Fruit fly (Drosophila melanogaster) whole organism, embryonic: ENCODE data around the gene NetB.

ENCODE experiments used
- ATbp ChIP-seq: fragments of 200-800 bp; sonication (Bioruptor generic); optimal IDR thresholded peaks from 2 replicates; lab custom pipeline; 2017; ENCODE audit warnings: missing biosample characterization, mild to moderate bottlenecking, missing genetic modification characterization, missing genetic modification reagents
- B-H2 ChIP-seq: fragments of 200-800 bp; sonication (Bioruptor generic); optimal IDR thresholded peaks from 2 replicates; lab custom pipeline; 2018; ENCODE audit warnings: missing biosample characterization, mild to moderate bottlenecking, missing genetic modification characterization
- CG12071 ChIP-seq: fragments of 200-800 bp; sonication (Bioruptor generic); optimal IDR thresholded peaks from 3 replicates; lab custom pipeline; 2018; ENCODE audit warnings: missing biosample characterization, mild to moderate bottlenecking, missing genetic modification characterization
- CG12744 ChIP-seq: fragments of 200-800 bp; sonication (Bioruptor generic); optimal IDR thresholded peaks from 2 replicates; lab custom pipeline; 2016; ENCODE audit warnings: missing biosample characterization, missing genetic modification characterization
- CG1603 ChIP-seq: fragments of 200-800 bp; sonication (Bioruptor generic); optimal IDR thresholded peaks from 2 replicates; lab custom pipeline; 2019; ENCODE audit warnings: missing biosample characterization, mild to moderate bottlenecking, missing genetic modification characterization, moderate library complexity
- CG16779 ChIP-seq: fragments of 200-800 bp; sonication (Bioruptor generic); IDR thresholded peaks from 2 replicates; pipeline ENCODE4 v1.3.6; 2022; ENCODE audit warnings: missing biosample characterization, missing genetic modification characterization
- CG18599 ChIP-seq: fragments of 200-800 bp; sonication (Bioruptor generic); optimal IDR thresholded peaks from 3 replicates; lab custom pipeline; 2017; ENCODE audit warnings: missing biosample characterization, missing genetic modification characterization, mild to moderate bottlenecking, moderate library complexity, missing genetic modification reagents
- CG2889 ChIP-seq: fragments of 200-800 bp; sonication (Bioruptor generic); IDR thresholded peaks from 3 replicates; pipeline ENCODE4 v1.3.6; 2022; ENCODE audit warnings: missing biosample characterization, missing genetic modification characterization
- CG30431 ChIP-seq: fragments of 200-800 bp; sonication (Bioruptor generic); optimal IDR thresholded peaks from 2 replicates; lab custom pipeline; 2017; ENCODE audit warnings: missing biosample characterization, missing genetic modification characterization
- CG3163 ChIP-seq: fragments of 200-800 bp; sonication (Bioruptor generic); optimal IDR thresholded peaks from 3 replicates; lab custom pipeline; 2016; ENCODE audit warnings: missing biosample characterization, missing genetic modification characterization
- CG33213 ChIP-seq: fragments of 200-800 bp; sonication (Bioruptor generic); optimal IDR thresholded peaks from 3 replicates; lab custom pipeline; 2016; ENCODE audit warnings: missing biosample characterization, missing genetic modification characterization
- CG3407 ChIP-seq: fragments of 200-800 bp; sonication (Bioruptor generic); optimal IDR thresholded peaks from 2 replicates; lab custom pipeline; 2018; ENCODE audit warnings: missing biosample characterization, mild to moderate bottlenecking, missing genetic modification characterization
- CG7556 ChIP-seq: fragments of 200-800 bp; sonication (Bioruptor generic); optimal IDR thresholded peaks from 2 replicates; lab custom pipeline; 2017; ENCODE audit warnings: missing biosample characterization, mild to moderate bottlenecking, missing genetic modification characterization
- CG7839 ChIP-seq: fragments of 200-800 bp; sonication (Bioruptor generic); optimal IDR thresholded peaks from 3 replicates; lab custom pipeline; 2018; ENCODE audit warnings: missing biosample characterization, mild to moderate bottlenecking, missing genetic modification characterization, moderate library complexity
- CG8290 ChIP-seq, 3 experiments: fragments of 200-800 bp; sonication (Bioruptor generic); optimal IDR thresholded peaks; 2 replicates each; lab custom pipeline; 2016 to 2019; ENCODE audit warnings: missing biosample characterization in 3 of 3, missing genetic modification characterization in 3 of 3, mild to moderate bottlenecking in 2 of 3, moderate library complexity in 1 of 3
- CG8765 ChIP-seq: fragments of 200-800 bp; sonication (Bioruptor generic); IDR thresholded peaks from 2 replicates; pipeline ENCODE4 v1.3.6; 2022; ENCODE audit warnings: missing biosample characterization, missing genetic modification characterization
- CG9817 ChIP-seq: fragments of 200-800 bp; sonication (Bioruptor generic); optimal IDR thresholded peaks from 2 replicates; lab custom pipeline; 2018; ENCODE audit warnings: missing biosample characterization, mild to moderate bottlenecking, missing genetic modification characterization, moderate library complexity
- CkIIα-i1 ChIP-seq: fragments of 200-800 bp; sonication (Bioruptor generic); IDR thresholded peaks from 2 replicates; pipeline ENCODE4 v1.3.6; 2022; ENCODE audit warnings: missing biosample characterization, missing genetic modification characterization
- D19B ChIP-seq: fragments of 200-800 bp; sonication (Bioruptor generic); optimal IDR thresholded peaks from 2 replicates; lab custom pipeline; 2017; ENCODE audit warnings: missing biosample characterization, mild to moderate bottlenecking, missing genetic modification characterization
- Drgx ChIP-seq: fragments of 200-800 bp; sonication (Bioruptor generic); IDR thresholded peaks from 2 replicates; pipeline ENCODE4 v1.3.6; 2022; ENCODE audit warnings: missing biosample characterization, missing genetic modification characterization
- Elba2 ChIP-seq: fragments of 200-800 bp; sonication (Bioruptor generic); optimal IDR thresholded peaks from 3 replicates; lab custom pipeline; 2016; ENCODE audit warnings: missing biosample characterization, missing genetic modification characterization
- GATAe ChIP-seq: fragments of 200-800 bp; sonication (Bioruptor generic); conservative IDR thresholded peaks from 2 replicates; pipeline ENCODE4 v1.3.6; 2022; ENCODE audit warnings: missing biosample characterization, missing genetic modification characterization
- Hey ChIP-seq: fragments of 200-800 bp; sonication (Bioruptor generic); optimal IDR thresholded peaks from 3 replicates; lab custom pipeline; 2018; ENCODE audit warnings: missing biosample characterization, mild to moderate bottlenecking, missing genetic modification characterization
- Hr51 ChIP-seq, 2 experiments: fragments of 200-800 bp; sonication (Bioruptor generic); optimal IDR thresholded peaks; 2 replicates in 1 of 2; 3 replicates in 1 of 2; lab custom pipeline; 2016 to 2018; ENCODE audit warnings: missing biosample characterization in 2 of 2, missing genetic modification characterization in 2 of 2, mild to moderate bottlenecking in 1 of 2, moderate library complexity in 1 of 2
- Med ChIP-seq: fragments of 200-800 bp; sonication (Bioruptor generic); peaks from one replicate; lab custom pipeline; 2016; ENCODE audit warnings: missing biosample characterization, missing genetic modification characterization, mild to moderate bottlenecking, inconsistent platforms, moderate library complexity
- Nf-YB ChIP-seq: fragments of 200-800 bp; sonication (Bioruptor generic); optimal IDR thresholded peaks from 3 replicates; lab custom pipeline; 2019; ENCODE audit warnings: missing biosample characterization, mild to moderate bottlenecking, missing genetic modification characterization, moderate library complexity
- Nf-YC ChIP-seq: fragments of 200-800 bp; optimal IDR thresholded peaks from 3 replicates; lab custom pipeline; 2019; ENCODE audit warnings: missing biosample characterization, mild to moderate bottlenecking, missing genetic modification characterization, moderate library complexity
- PHDP ChIP-seq: fragments of 200-800 bp; sonication (Bioruptor generic); optimal IDR thresholded peaks from 3 replicates; lab custom pipeline; 2018; ENCODE audit warnings: missing biosample characterization, mild to moderate bottlenecking, missing genetic modification characterization, moderate library complexity
- Ptx1 ChIP-seq: fragments of 200-800 bp; sonication (Bioruptor generic); IDR thresholded peaks from 2 replicates; pipeline ENCODE4 v1.3.6; 2022; ENCODE audit warnings: missing biosample characterization, missing genetic modification characterization
- Rx ChIP-seq: fragments of 200-800 bp; sonication (Bioruptor generic); IDR thresholded peaks from 2 replicates; pipeline ENCODE4 v1.3.6; 2022; ENCODE audit warnings: missing biosample characterization, missing genetic modification characterization
- Sox102F ChIP-seq: fragments of 200-800 bp; sonication (Bioruptor generic); optimal IDR thresholded peaks from 2 replicates; lab custom pipeline; 2018; ENCODE audit warnings: missing biosample characterization, mild to moderate bottlenecking, missing genetic modification characterization, moderate library complexity
- Usf ChIP-seq: fragments of 200-800 bp; sonication (Bioruptor generic); optimal IDR thresholded peaks from 2 replicates; lab custom pipeline; 2017; ENCODE audit warnings: missing genotype, missing biosample characterization, missing genetic modification characterization
- cwo ChIP-seq: fragments of 200-800 bp; sonication (Bioruptor generic); optimal IDR thresholded peaks from 3 replicates; lab custom pipeline; 2017; ENCODE audit warnings: missing biosample characterization, missing genetic modification characterization, mild to moderate bottlenecking, moderate library complexity, missing genetic modification reagents
- eve ChIP-seq, 2 experiments: fragments of >200 bp; optimal IDR thresholded peaks; 2 replicates each; lab custom pipeline; 2017; ENCODE audit warnings: missing biosample characterization in 2 of 2, missing genetic modification characterization in 2 of 2
- gcm ChIP-seq: fragments of 200-800 bp; sonication (Bioruptor generic); optimal IDR thresholded peaks from 2 replicates; lab custom pipeline; 2019; ENCODE audit warnings: missing biosample characterization, mild to moderate bottlenecking, missing genetic modification characterization, moderate library complexity
- grau ChIP-seq: fragments of 200-800 bp; optimal IDR thresholded peaks from 3 replicates; lab custom pipeline; 2019; ENCODE audit warnings: missing biosample characterization, mild to moderate bottlenecking, missing genetic modification characterization, moderate library complexity
- gro ChIP-seq: fragments of 200-800 bp; sonication (Bioruptor generic); optimal IDR thresholded peaks from 2 replicates; lab custom pipeline; 2016; ENCODE audit warnings: missing biosample characterization, missing genetic modification characterization
- hkb ChIP-seq, 2 experiments: fragments of 200-800 bp in 1 of 2; fragments of >200 bp in 1 of 2; sonication (Bioruptor generic) in 1 of 2; IDR thresholded peaks in 1 of 2; optimal IDR thresholded peaks in 1 of 2; 2 replicates each; pipeline versions ENCODE4 v1.3.6 to Lab custom; 2017 to 2022; ENCODE audit warnings: missing biosample characterization in 1 of 2, missing genetic modification characterization in 1 of 2
- nerfin-1 ChIP-seq: fragments of 200-800 bp; sonication (Bioruptor generic); optimal IDR thresholded peaks from 3 replicates; lab custom pipeline; 2019; ENCODE audit warnings: missing biosample characterization, mild to moderate bottlenecking, missing genetic modification characterization, moderate library complexity
- org-1 ChIP-seq: fragments of 200-800 bp; sonication (Bioruptor generic); optimal IDR thresholded peaks from 2 replicates; lab custom pipeline; 2017; ENCODE audit warnings: missing biosample characterization, missing genetic modification characterization
- p53 ChIP-seq: fragments of 200-800 bp; sonication (Bioruptor generic); optimal IDR thresholded peaks from 2 replicates; lab custom pipeline; 2016; ENCODE audit warnings: missing biosample characterization, missing genetic modification characterization
- pnt ChIP-seq: fragments of 200-800 bp; sonication (Bioruptor generic); optimal IDR thresholded peaks from 3 replicates; lab custom pipeline; 2016; ENCODE audit warnings: missing biosample characterization, missing genetic modification characterization
- prd ChIP-seq, 3 experiments: fragments of >200 bp in 2 of 3; fragments of 200-800 bp in 1 of 3; sonication (Bioruptor generic) in 1 of 3; optimal IDR thresholded peaks in 2 of 3; IDR thresholded peaks in 1 of 3; 2 replicates in 2 of 3; 3 replicates in 1 of 3; pipeline versions ENCODE4 v1.3.6 to Lab custom; 2017 to 2022; ENCODE audit warnings: missing biosample characterization in 1 of 3, missing genetic modification characterization in 1 of 3
- sisA ChIP-seq: fragments of 200-800 bp; sonication (Bioruptor generic); IDR thresholded peaks from 2 replicates; pipeline ENCODE4 v1.3.6; 2022; ENCODE audit warnings: missing biosample characterization, missing genetic modification characterization
- slou ChIP-seq: fragments of 200-800 bp; sonication (Bioruptor generic); optimal IDR thresholded peaks from 3 replicates; lab custom pipeline; 2016; ENCODE audit warnings: missing biosample characterization, missing genetic modification characterization
- trh ChIP-seq: fragments of 200-800 bp; sonication (Bioruptor generic); optimal IDR thresholded peaks from 2 replicates; lab custom pipeline; 2016; ENCODE audit warnings: missing biosample characterization, missing genetic modification characterization
- vfl ChIP-seq: fragments of 200-800 bp; sonication (Bioruptor generic); optimal IDR thresholded peaks from 2 replicates; lab custom pipeline; 2016; ENCODE audit warnings: missing biosample characterization, missing genetic modification characterization
- vvl ChIP-seq: fragments of 200-800 bp; sonication (Bioruptor generic); IDR thresholded peaks from 2 replicates; pipeline ENCODE4 v1.3.6; 2022; ENCODE audit warnings: missing biosample characterization, missing genetic modification characterization
- zf30C ChIP-seq: fragments of 200-800 bp; sonication (Bioruptor generic); optimal IDR thresholded peaks from 3 replicates; lab custom pipeline; 2018; ENCODE audit warnings: missing biosample characterization, mild to moderate bottlenecking, missing genetic modification characterization

Gene NetB

dm6 chrX:14727580-14727979 is 21.6 kb downstream of the NetB start (continued):
- TF ChIP-seq grau = peak; percentile 49
- peak in 1 of 2 experiments; percentile 67 for TF ChIP-seq Hr51 (GFP tag; optimal IDR thresholded peaks at IDR 0.05; lab: Kevin White, UChicago)
- no peak for TF ChIP-seq prd (optimal IDR thresholded peaks at IDR 0.05; lab: Kevin White, UChicago)
- TF ChIP-seq prd (GFP tag; IDR thresholded peaks at IDR 0.05; lab: Robert Waterston, UW) = peak; percentile 29; the same call in 1 of the 3 replicates
- TF ChIP-seq Elba2 (GFP tag; lab: Kevin White, UChicago) = no peak
- no peak for TF ChIP-seq trh (GFP tag; lab: Kevin White, UChicago)
- TF ChIP-seq GATAe (GFP tag; lab: Robert Waterston, UW) = no peak
- TF ChIP-seq PHDP = peak; percentile 62
- TF ChIP-seq slou (GFP tag; lab: Kevin White, UChicago) = no peak
- TF ChIP-seq zf30C (GFP tag; lab: Kevin White, UChicago) = no peak
- TF ChIP-seq CG12744 (GFP tag; lab: Kevin White, UChicago) = no peak
- peak; percentile 65 for TF ChIP-seq Med (GFP tag; lab: Kevin White, UChicago)
- TF ChIP-seq gcm = no peak
- no peak for TF ChIP-seq CG8290 (GFP tag; optimal IDR thresholded peaks at IDR 0.05; lab: Kevin White, UChicago)
- TF ChIP-seq CG8290 (tag; optimal IDR thresholded peaks at IDR 0.05; lab: Kevin White, UChicago) = peak in 1 of 2 experiments; percentile 1
- TF ChIP-seq CG8765 (GFP tag; lab: Robert Waterston, UW) = no peak
- no peak for TF ChIP-seq pnt (GFP tag; lab: Kevin White, UChicago)
- peak; percentile 55 for TF ChIP-seq Sox102F (GFP tag; lab: Kevin White, UChicago)
- TF ChIP-seq Hey (tag; lab: Kevin White, UChicago) = no peak
- no peak for TF ChIP-seq hkb (optimal IDR thresholded peaks at IDR 0.05; lab: Kevin White, UChicago)
- TF ChIP-seq hkb (GFP tag; IDR thresholded peaks at IDR 0.05; lab: Robert Waterston, UW) = peak; percentile 37; the same call in 1 of the 2 replicates
- TF ChIP-seq vvl = 0 out of 2 replicates have a peak, but pooled peaks have one; percentile 14
- TF ChIP-seq D19B (GFP tag; lab: Kevin White, UChicago) = no peak
- TF ChIP-seq CG9817 = peak; percentile 29
- TF ChIP-seq Rx (GFP tag; lab: Robert Waterston, UW) = peak; percentile 27; the same call in 1 of the 2 replicates
- no peak for TF ChIP-seq CG3163
- peak; percentile 15 for TF ChIP-seq Nf-YC
- TF ChIP-seq Ptx1 (GFP tag; lab: Robert Waterston, UW) = 0 out of 2 replicates have a peak, but pooled peaks have one; percentile 28
- peak; percentile 49 for TF ChIP-seq ATbp (GFP tag; lab: Kevin White, UChicago)
- no peak for TF ChIP-seq CkIIα-i1
- peak; percentile 55 for TF ChIP-seq CG1603 (tag; lab: Kevin White, UChicago)
- no peak for TF ChIP-seq CG2889 (GFP tag; lab: Robert Waterston, UW)
- peak; percentile 76 for TF ChIP-seq CG18599 (GFP tag; lab: Kevin White, UChicago)
- TF ChIP-seq CG33213 (GFP tag; lab: Kevin White, UChicago) = no peak
- TF ChIP-seq Drgx (GFP tag; lab: Robert Waterston, UW) = peak; percentile 37
- no peak for TF ChIP-seq Usf
- TF ChIP-seq CG7839 (tag; lab: Kevin White, UChicago) = peak; percentile 66
- TF ChIP-seq sisA (GFP tag; lab: Robert Waterston, UW) = no peak; the same call in 1 of the 2 replicates
- peak; percentile 19 for TF ChIP-seq org-1 (GFP tag; lab: Kevin White, UChicago)
- TF ChIP-seq CG30431 = no peak
- TF ChIP-seq gro (GFP tag; lab: Kevin White, UChicago) = no peak
- TF ChIP-seq CG16779 (GFP tag; lab: Robert Waterston, UW) = no peak
- TF ChIP-seq vfl (GFP tag; lab: Kevin White, UChicago) = no peak
- TF ChIP-seq CG7556 (GFP tag; lab: Kevin White, UChicago) = peak; percentile 48
- peak; percentile 22 for TF ChIP-seq cwo (GFP tag; lab: Kevin White, UChicago)
- peak in 1 of 2 experiments; percentile 66 for TF ChIP-seq eve (GFP tag; optimal IDR thresholded peaks at IDR 0.05; lab: Kevin White, UChicago)
- TF ChIP-seq p53 = no peak
- no peak for TF ChIP-seq B-H2 (GFP tag; lab: Kevin White, UChicago)
- no peak for TF ChIP-seq Nf-YB (GFP tag; lab: Kevin White, UChicago)
- peak; percentile 16 for TF ChIP-seq nerfin-1 (tag; lab: Kevin White, UChicago)
- peak; percentile 52 for TF ChIP-seq CG12071 (GFP tag; lab: Kevin White, UChicago)
- peak; percentile 11 for TF ChIP-seq CG3407 (GFP tag; lab: Kevin White, UChicago)
